Fruit fly (Drosophila melanogaster) whole organism, embryonic: ENCODE results near the gene ninaC.

Source experiments
- ATbp ChIP-seq: fragments of 200-800 bp; sonication (Bioruptor generic); optimal IDR thresholded peaks from 2 replicates; lab custom pipeline; 2017; ENCODE audit warnings: missing biosample characterization, mild to moderate bottlenecking, missing genetic modification characterization, missing genetic modification reagents
- Ada2b ChIP-seq: fragments of 200-800 bp; sonication (Bioruptor generic); IDR thresholded peaks from 2 replicates; pipeline ENCODE4 v1.3.6; 2022; ENCODE audit warnings: missing biosample characterization, missing genetic modification characterization
- Aef1 ChIP-seq: fragments of 200-800 bp; sonication (Bioruptor generic); IDR thresholded peaks from 3 replicates; pipeline ENCODE4 v1.3.6; 2022; ENCODE audit warnings: missing biosample characterization, missing genetic modification characterization
- Awh ChIP-seq: fragments of 200-800 bp; sonication (Bioruptor generic); IDR thresholded peaks from 2 replicates; pipeline ENCODE4, ENCODE4 v1.3.6; 2022; ENCODE audit warnings: missing biosample characterization, missing genetic modification characterization
- B-H2 ChIP-seq: fragments of 200-800 bp; sonication (Bioruptor generic); optimal IDR thresholded peaks from 2 replicates; lab custom pipeline; 2018; ENCODE audit warnings: missing biosample characterization, mild to moderate bottlenecking, missing genetic modification characterization
- CG11093 ChIP-seq: fragments of 200-800 bp; sonication (Bioruptor generic); IDR thresholded peaks from 3 replicates; pipeline ENCODE4 v1.3.6; 2022; ENCODE audit warnings: missing biosample characterization, missing genetic modification characterization
- CG11695 ChIP-seq: fragments of 200-800 bp; sonication (Bioruptor generic); IDR thresholded peaks from 3 replicates; pipeline ENCODE4 v1.3.6; 2022; ENCODE audit warnings: missing biosample characterization, missing genetic modification characterization
- CG12299 ChIP-seq: fragments of 200-800 bp; sonication (Bioruptor generic); optimal IDR thresholded peaks from 2 replicates; lab custom pipeline; 2018; ENCODE audit warnings: missing biosample characterization, mild to moderate bottlenecking, missing genetic modification characterization
- CG13624 ChIP-seq: fragments of 200-800 bp; sonication (Bioruptor generic); optimal IDR thresholded peaks from 2 replicates; lab custom pipeline; 2016; ENCODE audit warnings: missing biosample characterization, missing genetic modification characterization
- CG15514 ChIP-seq: fragments of 200-800 bp; sonication (Bioruptor generic); optimal IDR thresholded peaks from 3 replicates; lab custom pipeline; 2017; ENCODE audit warnings: missing biosample characterization, missing genetic modification characterization, mild to moderate bottlenecking, moderate library complexity, missing genetic modification reagents
- CG17359 ChIP-seq: fragments of 200-800 bp; sonication (Bioruptor generic); optimal IDR thresholded peaks from 3 replicates; lab custom pipeline; 2018; ENCODE audit warnings: missing biosample characterization, mild to moderate bottlenecking, missing genetic modification characterization, moderate library complexity
- CG18011 ChIP-seq: fragments of 200-800 bp; sonication (Bioruptor generic); optimal IDR thresholded peaks from 2 replicates; lab custom pipeline; 2017; ENCODE audit warnings: missing biosample characterization, missing genetic modification characterization, mild to moderate bottlenecking, moderate library complexity, missing genotype
- CG30403 ChIP-seq: fragments of 200-800 bp; sonication (Bioruptor generic); optimal IDR thresholded peaks from 3 replicates; lab custom pipeline; 2016; ENCODE audit warnings: missing biosample characterization, missing genetic modification characterization
- CG43689 ChIP-seq: fragments of 200-800 bp; sonication (Bioruptor generic); IDR thresholded peaks from 2 replicates; pipeline ENCODE4 v1.3.6; 2022; ENCODE audit warnings: missing biosample characterization, missing genetic modification characterization
- CG4617 ChIP-seq: fragments of 200-800 bp; sonication (Bioruptor generic); optimal IDR thresholded peaks from 3 replicates; lab custom pipeline; 2016; ENCODE audit warnings: missing biosample characterization, missing genetic modification characterization, borderline replicate concordance
- CG6654 ChIP-seq: fragments of 200-800 bp; sonication (Bioruptor generic); optimal IDR thresholded peaks from 2 replicates; lab custom pipeline; 2017; ENCODE audit warnings: missing biosample characterization, mild to moderate bottlenecking, missing genetic modification characterization
- CG8359 ChIP-seq: fragments of 200-800 bp; sonication (Bioruptor generic); optimal IDR thresholded peaks from 2 replicates; lab custom pipeline; 2017; ENCODE audit warnings: missing biosample characterization, mild to moderate bottlenecking, missing genetic modification characterization, borderline replicate concordance
- CG9609 ChIP-seq: fragments of 200-800 bp; sonication (Bioruptor generic); optimal IDR thresholded peaks from 3 replicates; lab custom pipeline; 2016; ENCODE audit warnings: missing biosample characterization, missing genetic modification characterization
- Camta ChIP-seq: fragments of 200-800 bp; sonication (Bioruptor generic); optimal IDR thresholded peaks from 2 replicates; lab custom pipeline; 2016; ENCODE audit warnings: missing biosample characterization, missing genetic modification characterization
- Dad ChIP-seq: fragments of 200-800 bp; sonication (Bioruptor generic); optimal IDR thresholded peaks from 3 replicates; lab custom pipeline; 2016; ENCODE audit warnings: missing biosample characterization, missing genetic modification characterization
- Deaf1 ChIP-seq: fragments of 200-800 bp; optimal IDR thresholded peaks from 3 replicates; lab custom pipeline; 2019; ENCODE audit warnings: missing biosample characterization, mild to moderate bottlenecking, missing genetic modification characterization, moderate library complexity
- Dp ChIP-seq: fragments of 200-800 bp; sonication (Bioruptor generic); optimal IDR thresholded peaks from 2 replicates; lab custom pipeline; 2018; ENCODE audit warnings: missing biosample characterization, mild to moderate bottlenecking, missing genetic modification characterization, moderate library complexity
- Fer3 ChIP-seq: fragments of 200-800 bp; sonication (Bioruptor generic); optimal IDR thresholded peaks from 2 replicates; lab custom pipeline; 2018; ENCODE audit warnings: missing biosample characterization, mild to moderate bottlenecking, missing genetic modification characterization, moderate library complexity
- HHEX ChIP-seq: fragments of 200-800 bp; sonication (Bioruptor generic); optimal IDR thresholded peaks from 3 replicates; lab custom pipeline; 2017; ENCODE audit warnings: missing biosample characterization, mild to moderate bottlenecking, missing genetic modification characterization, missing genetic modification reagents
- HmgD ChIP-seq: fragments of 200-800 bp; sonication (Bioruptor generic); optimal IDR thresholded peaks from 3 replicates; lab custom pipeline; 2016; ENCODE audit warnings: missing biosample characterization, missing genetic modification characterization
- Mrtf ChIP-seq: fragments of 200-800 bp; sonication (Bioruptor generic); IDR thresholded peaks from 3 replicates; pipeline ENCODE4 v1.3.6; 2022; ENCODE audit warnings: missing biosample characterization, missing genetic modification characterization
- Myb ChIP-seq: fragments of 200-800 bp; sonication (Bioruptor generic); optimal IDR thresholded peaks from 2 replicates; lab custom pipeline; 2016; ENCODE audit warnings: missing biosample characterization, missing genetic modification characterization
- Nf-YA ChIP-seq: fragments of 200-800 bp; sonication (Bioruptor generic); IDR thresholded peaks from 2 replicates; pipeline ENCODE4 v1.3.6; 2022; ENCODE audit warnings: missing biosample characterization, missing genetic modification characterization
- Oaz ChIP-seq: fragments of 200-800 bp; sonication (Bioruptor generic); IDR thresholded peaks from 2 replicates; pipeline ENCODE4 v1.3.6; 2022; ENCODE audit warnings: missing biosample characterization, missing genetic modification characterization
- Scr ChIP-seq: fragments of 200-800 bp; sonication (Bioruptor generic); IDR thresholded peaks from 2 replicates; pipeline ENCODE4 v1.3.6; 2022; ENCODE audit warnings: missing biosample characterization, missing genetic modification characterization; ENCODE audit not compliant: partially characterized antibody
- Sry-δ ChIP-seq: fragments of 200-800 bp; sonication (Bioruptor generic); optimal IDR thresholded peaks from 2 replicates; lab custom pipeline; 2016; ENCODE audit warnings: missing biosample characterization, missing genetic modification characterization
- Xbp1 ChIP-seq: fragments of 200-800 bp; sonication (Bioruptor generic); optimal IDR thresholded peaks from 3 replicates; lab custom pipeline; 2016; ENCODE audit warnings: missing biosample characterization, mild to moderate bottlenecking, missing genetic modification characterization
- YL-1 ChIP-seq: fragments of 200-800 bp; sonication (Bioruptor generic); optimal IDR thresholded peaks from 3 replicates; lab custom pipeline; 2017; ENCODE audit warnings: missing biosample characterization, mild to moderate bottlenecking, missing genetic modification characterization
- crc ChIP-seq: fragments of 200-800 bp; sonication (Bioruptor generic); optimal IDR thresholded peaks from 2 replicates; lab custom pipeline; 2016; ENCODE audit warnings: missing biosample characterization, missing genetic modification characterization
- crp ChIP-seq, 2 experiments: fragments of 200-800 bp; sonication (Bioruptor generic); optimal IDR thresholded peaks; 2 replicates in 1 of 2; 3 replicates in 1 of 2; lab custom pipeline; 2017; ENCODE audit warnings: missing biosample characterization in 2 of 2, missing genetic modification characterization in 2 of 2, mild to moderate bottlenecking in 1 of 2, moderate library complexity in 1 of 2
- da ChIP-seq: fragments of 200-800 bp; sonication (Bioruptor generic); optimal IDR thresholded peaks from 2 replicates; lab custom pipeline; 2016; ENCODE audit warnings: missing biosample characterization, missing genetic modification characterization
- dysf ChIP-seq: fragments of 200-800 bp; sonication (Bioruptor generic); IDR thresholded peaks from 3 replicates; pipeline ENCODE4 v1.3.6; 2022; ENCODE audit warnings: missing biosample characterization, missing genetic modification characterization
- hkb ChIP-seq, 2 experiments: fragments of 200-800 bp in 1 of 2; fragments of >200 bp in 1 of 2; sonication (Bioruptor generic) in 1 of 2; IDR thresholded peaks in 1 of 2; optimal IDR thresholded peaks in 1 of 2; 2 replicates each; pipeline versions ENCODE4 v1.3.6 to Lab custom; 2017 to 2022; ENCODE audit warnings: missing biosample characterization in 1 of 2, missing genetic modification characterization in 1 of 2
- hth ChIP-seq: fragments of >200 bp; optimal IDR thresholded peaks from 2 replicates; lab custom pipeline; 2017; ENCODE audit warnings: inconsistent platforms
- kni ChIP-seq: fragments of 200-800 bp; sonication (Bioruptor generic); optimal IDR thresholded peaks from 3 replicates; lab custom pipeline; 2017; ENCODE audit warnings: mild to moderate bottlenecking, missing biosample characterization, missing genetic modification reagents, missing genetic modification characterization
- mam ChIP-seq: fragments of 200-800 bp; sonication (Bioruptor generic); optimal IDR thresholded peaks from 3 replicates; lab custom pipeline; 2016; ENCODE audit warnings: missing biosample characterization, missing genetic modification characterization
- mld ChIP-seq: fragments of 200-800 bp; sonication (Bioruptor generic); IDR thresholded peaks from 3 replicates; pipeline ENCODE4 v1.3.6; 2022; ENCODE audit warnings: missing biosample characterization, missing genetic modification characterization; ENCODE audit not compliant: partially characterized antibody
- nerfin-2 ChIP-seq: fragments of 200-800 bp; sonication (Bioruptor generic); IDR thresholded peaks from 2 replicates; pipeline ENCODE4 v1.3.6; 2022; ENCODE audit warnings: missing biosample characterization, missing genetic modification characterization; ENCODE audit not compliant: partially characterized antibody
- pfk ChIP-seq: fragments of 200-800 bp; sonication (Bioruptor generic); optimal IDR thresholded peaks from 2 replicates; lab custom pipeline; 2018; ENCODE audit warnings: missing biosample characterization, mild to moderate bottlenecking, missing genetic modification characterization, moderate library complexity
- schlank ChIP-seq: fragments of 200-800 bp; sonication (Bioruptor generic); optimal IDR thresholded peaks from 2 replicates; lab custom pipeline; 2018; ENCODE audit warnings: missing biosample characterization, mild to moderate bottlenecking, missing genetic modification characterization
- slp2 ChIP-seq: fragments of 200-800 bp; sonication (Bioruptor generic); optimal IDR thresholded peaks from 2 replicates; lab custom pipeline; 2016; ENCODE audit warnings: missing biosample characterization, missing genetic modification characterization
- vfl ChIP-seq: fragments of 200-800 bp; sonication (Bioruptor generic); optimal IDR thresholded peaks from 2 replicates; lab custom pipeline; 2016; ENCODE audit warnings: missing biosample characterization, missing genetic modification characterization
- vnd ChIP-seq: fragments of 200-800 bp; sonication (Bioruptor generic); IDR thresholded peaks from 3 replicates; pipeline ENCODE4 v1.3.6; 2022; ENCODE audit warnings: missing biosample characterization, missing genetic modification characterization; ENCODE audit not compliant: partially characterized antibody
- wek ChIP-seq: fragments of 200-800 bp; sonication (Bioruptor generic); optimal IDR thresholded peaks from 3 replicates; lab custom pipeline; 2018; ENCODE audit warnings: missing biosample characterization, mild to moderate bottlenecking, missing genetic modification characterization, moderate library complexity
- z ChIP-seq: fragments of 200-800 bp; sonication (Bioruptor generic); IDR thresholded peaks from 3 replicates; pipeline ENCODE4 v1.3.6; 2022; ENCODE audit warnings: missing biosample characterization, missing genetic modification characterization

Gene ninaC

dm6 chr2L:7423333-7423895, 45.9 kb downstream of the ninaC start (continued):
- TF ChIP-seq CG15514 (peak; percentile 8), HHEX (peak; percentile 17), Aef1 (no peak), CG11093 (GFP tag; lab: Robert Waterston, UW) (peak; percentile 17; the same call in 1 of the 3 replicates), Deaf1 (tag; lab: Kevin White, UChicago) (no peak), Scr (GFP tag; lab: Robert Waterston, UW) (no peak), Camta (GFP tag; lab: Kevin White, UChicago) (peak; percentile 17), ATbp (GFP tag; lab: Kevin White, UChicago) (peak; percentile 26), Fer3 (tag; lab: Kevin White, UChicago) (peak; percentile 5), CG13624 (GFP tag; lab: Kevin White, UChicago) (no peak), CG6654 (GFP tag; lab: Kevin White, UChicago) (no peak), mld (no peak), kni (GFP tag; lab: Kevin White, UChicago) (peak; percentile 38), crc (GFP tag; lab: Kevin White, UChicago) (no peak), z (no peak), hkb (optimal IDR thresholded peaks at IDR 0.05; lab: Kevin White, UChicago) (no peak), hkb (GFP tag; IDR thresholded peaks at IDR 0.05; lab: Robert Waterston, UW) (no peak), pfk (GFP tag; lab: Kevin White, UChicago) (no peak), Dp (GFP tag; lab: Kevin White, UChicago) (no peak), hth (lab: Kevin White, UChicago) (no peak), Ada2b (GFP tag; lab: Robert Waterston, UW) (no peak), HmgD (no peak), nerfin-2 (GFP tag; lab: Robert Waterston, UW) (no peak), Mrtf (no peak), crp (GFP tag; optimal IDR thresholded peaks at IDR 0.05; lab: Kevin White, UChicago) (no peak), mam (GFP tag; lab: Kevin White, UChicago) (peak; percentile 51), vfl (GFP tag; lab: Kevin White, UChicago) (peak; percentile 25), vnd (GFP tag; lab: Robert Waterston, UW) (no peak), B-H2 (GFP tag; lab: Kevin White, UChicago) (peak; percentile 56), CG11695 (GFP tag; lab: Robert Waterston, UW) (0 out of 3 replicates have a peak, but pooled peaks have one; percentile 14), CG43689 (no peak), YL-1 (GFP tag; lab: Kevin White, UChicago) (no peak), CG18011 (peak; percentile 73), da (GFP tag; lab: Kevin White, UChicago) (no peak), Nf-YA (GFP tag; lab: Robert Waterston, UW) (no peak), schlank (tag; lab: Kevin White, UChicago) (no peak), wek (GFP tag; lab: Kevin White, UChicago) (no peak), Xbp1 (GFP tag; lab: Kevin White, UChicago) (peak; percentile 32), CG30403 (peak; percentile 57), CG9609 (GFP tag; lab: Kevin White, UChicago) (no peak), Dad (GFP tag; lab: Kevin White, UChicago) (peak; percentile 27), Sry-δ (GFP tag; lab: Kevin White, UChicago) (no peak), Awh (GFP tag; lab: Robert Waterston, UW) (0 out of 2 replicates have a peak, but pooled peaks have one; percentile 39), CG8359 (GFP tag; lab: Kevin White, UChicago) (no peak), CG4617 (GFP tag; lab: Kevin White, UChicago) (no peak), slp2 (GFP tag; lab: Kevin White, UChicago) (no peak), Myb (GFP tag; lab: Kevin White, UChicago) (peak; percentile 26), Oaz (GFP tag; lab: Robert Waterston, UW) (no peak), CG17359 (peak; percentile 20), dysf (peak; percentile 52; the same call in 2 of the 3 replicates), CG12299 (tag; lab: Kevin White, UChicago) (no peak)
